Worm (Caenorhabditis elegans) whole organism, young adult: ENCODE data around the gene skr-19.

ENCODE experiments used
- B0261.1 ChIP-seq: sonication (generic microtip); optimal IDR thresholded peaks from 2 replicates; lab custom pipeline; 2016; ENCODE audit warnings: mild to moderate bottlenecking, missing genetic modification characterization, moderate library complexity, missing compliant biosample characterization
- D2030.7 ChIP-seq: fragments of 200-800 bp; sonication (Bioruptor generic); IDR thresholded peaks from 2 replicates; pipeline ENCODE4 v1.3.6; 2022; ENCODE audit warnings: missing genetic modification reagents, missing genetic modification characterization, missing compliant biosample characterization
- F10E7.11 ChIP-seq: sonication (generic microtip); optimal IDR thresholded peaks from 2 replicates; lab custom pipeline; 2017; ENCODE audit warnings: mild to moderate bottlenecking, missing genetic modification characterization, moderate library complexity, missing compliant biosample characterization
- F23B12.7 ChIP-seq: sonication (generic microtip); optimal IDR thresholded peaks from 2 replicates; lab custom pipeline; 2017; ENCODE audit warnings: missing genetic modification characterization, mild to moderate bottlenecking, missing compliant biosample characterization, antibody characterized with exemption, moderate library complexity; ENCODE audit not compliant: insufficient read depth
- F33H1.4 ChIP-seq: fragments of 200-800 bp; sonication (Bioruptor generic); IDR thresholded peaks from 2 replicates; pipeline ENCODE4 v1.3.6; 2022; ENCODE audit warnings: missing genetic modification reagents, missing genetic modification characterization, missing compliant biosample characterization
- F39B2.1 ChIP-seq: fragments of 200-800 bp; sonication (Bioruptor generic); IDR thresholded peaks from 2 replicates; pipeline ENCODE4 v1.3.6; 2022; ENCODE audit warnings: missing genetic modification reagents, missing genetic modification characterization, missing compliant biosample characterization
- F57A8.1 ChIP-seq: fragments of 200-800 bp; sonication (Bioruptor generic); optimal IDR thresholded peaks from 2 replicates; lab custom pipeline; 2018; ENCODE audit warnings: mild to moderate bottlenecking, missing genetic modification characterization, moderate library complexity, missing compliant biosample characterization
- T07F8.4 ChIP-seq: sonication (generic microtip); optimal IDR thresholded peaks from 2 replicates; lab custom pipeline; 2016; ENCODE audit warnings: mild to moderate bottlenecking, missing genetic modification characterization, moderate library complexity, missing compliant biosample characterization
- akir-1 ChIP-seq: fragments of 200-800 bp; sonication (Bioruptor generic); optimal IDR thresholded peaks from 2 replicates; lab custom pipeline; 2018; ENCODE audit warnings: mild to moderate bottlenecking, missing genetic modification characterization, moderate library complexity, missing compliant biosample characterization
- attf-3 ChIP-seq: fragments of 200-800 bp; sonication (Bioruptor generic); conservative IDR thresholded peaks from 2 replicates; pipeline ENCODE4 v1.3.6; 2022; ENCODE audit warnings: missing genetic modification reagents, missing genetic modification characterization, missing compliant biosample characterization
- attf-6 ChIP-seq: fragments of 200-800 bp; sonication (Bioruptor generic); IDR thresholded peaks from 2 replicates; pipeline ENCODE4 v1.3.6; 2022; ENCODE audit warnings: missing genetic modification reagents, missing genetic modification characterization, missing compliant biosample characterization
- cebp-1 ChIP-seq, 2 experiments: fragments of 200-800 bp in 1 of 2; sonication (Bioruptor generic) in 1 of 2; sonication (generic microtip) in 1 of 2; IDR thresholded peaks in 1 of 2; optimal IDR thresholded peaks in 1 of 2; 2 replicates each; pipeline versions ENCODE4 v1.3.6 to Lab custom; 2017 to 2022; ENCODE audit warnings: missing compliant biosample characterization in 2 of 2, missing genetic modification characterization in 2 of 2, mild to moderate bottlenecking in 1 of 2, missing genetic modification reagents in 1 of 2, moderate library complexity in 1 of 2
- ceh-100 ChIP-seq: fragments of 200-800 bp; sonication (Bioruptor generic); IDR thresholded peaks from 2 replicates; pipeline ENCODE4 v1.3.6; 2022; ENCODE audit warnings: missing genetic modification reagents, missing genetic modification characterization, missing compliant biosample characterization
- dox-1 ChIP-seq: fragments of 200-800 bp; sonication (Bioruptor generic); IDR thresholded peaks from 2 replicates; pipeline ENCODE4 v1.3.6; 2022; ENCODE audit warnings: missing genetic modification reagents, missing genetic modification characterization, missing compliant biosample characterization
- efl-1 ChIP-seq: fragments of 150-350 bp; optimal IDR thresholded peaks from 2 replicates; lab custom pipeline; 2014; ENCODE audit warnings: missing biosample characterization, missing genetic modification reagents, missing genetic modification characterization
- egrh-3 ChIP-seq: fragments of 200-800 bp; sonication (Bioruptor generic); IDR thresholded peaks from 2 replicates; pipeline ENCODE4 v1.3.6; 2022; ENCODE audit warnings: missing genetic modification reagents, missing genetic modification characterization, missing compliant biosample characterization
- ekl-4 ChIP-seq: fragments of 200-800 bp; sonication (Bioruptor generic); IDR thresholded peaks from 2 replicates; pipeline ENCODE4 v1.3.6; 2022; ENCODE audit warnings: missing genetic modification reagents, missing genetic modification characterization, missing compliant biosample characterization
- let-526 ChIP-seq: fragments of 200-800 bp; sonication (Bioruptor generic); IDR thresholded peaks from 2 replicates; pipeline ENCODE4 v1.3.6; 2022; ENCODE audit warnings: missing genetic modification reagents, missing genetic modification characterization, missing compliant biosample characterization
- let-607 ChIP-seq, 2 experiments: fragments of 200-800 bp in 1 of 2; sonication (Bioruptor generic) in 1 of 2; sonication (generic microtip) in 1 of 2; optimal IDR thresholded peaks; 2 replicates each; lab custom pipeline; 2016 to 2018; ENCODE audit warnings: mild to moderate bottlenecking in 2 of 2, missing compliant biosample characterization in 2 of 2, missing genetic modification characterization in 2 of 2, moderate library complexity in 2 of 2, missing genotype in 1 of 2
- lin-35 ChIP-seq, 3 experiments: fragments of 150-350 bp in 2 of 3; sonication (generic microtip) in 1 of 3; optimal IDR thresholded peaks; 2 replicates each; lab custom pipeline; 2014 to 2018; ENCODE audit warnings: missing biosample characterization in 3 of 3, missing genetic modification characterization in 3 of 3, missing genetic modification reagents in 3 of 3
- lin-54 ChIP-seq: fragments of 200-800 bp; sonication (Bioruptor generic); optimal IDR thresholded peaks from 2 replicates; lab custom pipeline; 2018; ENCODE audit warnings: mild to moderate bottlenecking, missing genetic modification characterization, missing compliant biosample characterization
- lsl-1 ChIP-seq: fragments of 200-800 bp; sonication (Bioruptor generic); optimal IDR thresholded peaks from 2 replicates; lab custom pipeline; 2018; ENCODE audit warnings: mild to moderate bottlenecking, missing genetic modification characterization, moderate library complexity, missing compliant biosample characterization
- madf-3 ChIP-seq: fragments of 200-800 bp; sonication (Bioruptor generic); IDR thresholded peaks from 2 replicates; pipeline ENCODE4 v1.3.6; 2022; ENCODE audit warnings: missing genetic modification reagents, missing genetic modification characterization, missing compliant biosample characterization
- mcd-1 ChIP-seq: fragments of 200-800 bp; sonication (Bioruptor generic); IDR thresholded peaks from 2 replicates; pipeline ENCODE4 v1.3.6; 2022; ENCODE audit warnings: missing genetic modification reagents, missing genetic modification characterization, missing compliant biosample characterization
- mel-28 ChIP-seq: sonication (generic microtip); optimal IDR thresholded peaks from 2 replicates; lab custom pipeline; 2016; ENCODE audit warnings: borderline replicate concordance, mild to moderate bottlenecking, missing genetic modification characterization, missing compliant biosample characterization
- mes-4 ChIP-seq: sonication (generic microtip); optimal IDR thresholded peaks from 2 replicates; lab custom pipeline; 2016; ENCODE audit warnings: missing genotype, missing genetic modification characterization, missing compliant biosample characterization
- nfya-1 ChIP-seq: sonication (generic microtip); optimal IDR thresholded peaks from 2 replicates; lab custom pipeline; 2017; ENCODE audit warnings: antibody characterized with exemption, missing compliant biosample characterization, missing genetic modification characterization, borderline replicate concordance; ENCODE audit not compliant: insufficient read depth
- nfya-2 ChIP-seq: fragments of 200-800 bp; sonication (Bioruptor generic); IDR thresholded peaks from 2 replicates; pipeline ENCODE4 v1.3.6; 2022; ENCODE audit warnings: missing genetic modification reagents, missing genetic modification characterization, missing compliant biosample characterization
- nhr-120 ChIP-seq: fragments of 200-800 bp; sonication (Bioruptor generic); IDR thresholded peaks from 2 replicates; pipeline ENCODE4 v1.3.6; 2022; ENCODE audit warnings: missing genetic modification characterization, missing compliant biosample characterization
- nhr-80 ChIP-seq: sonication (generic microtip); optimal IDR thresholded peaks from 2 replicates; lab custom pipeline; 2016; ENCODE audit warnings: missing genetic modification characterization, missing compliant biosample characterization
- rcor-1 ChIP-seq: fragments of 200-800 bp; sonication (Bioruptor generic); IDR thresholded peaks from 2 replicates; pipeline ENCODE4 v1.3.6; 2022; ENCODE audit warnings: missing genetic modification reagents, missing genetic modification characterization, missing compliant biosample characterization
- rpc-1 ChIP-seq, 2 experiments: fragments of 150-350 bp in 1 of 2; sonication (generic microtip) in 1 of 2; optimal IDR thresholded peaks; 2 replicates each; lab custom pipeline; 2014 to 2018; ENCODE audit warnings: missing biosample characterization in 1 of 2, missing genetic modification characterization in 1 of 2, missing genetic modification reagents in 1 of 2, missing genotype in 1 of 2
- sdz-38 ChIP-seq: sonication (generic microtip); optimal IDR thresholded peaks from 2 replicates; lab custom pipeline; 2016; ENCODE audit warnings: missing genotype, missing genetic modification characterization, missing compliant biosample characterization
- snpc-1.1 ChIP-seq: sonication (generic microtip); optimal IDR thresholded peaks from 2 replicates; lab custom pipeline; 2017; ENCODE audit warnings: missing genetic modification characterization, mild to moderate bottlenecking, missing compliant biosample characterization, antibody characterized with exemption, moderate library complexity, missing genotype, missing genetic modification reagents; ENCODE audit not compliant: insufficient read depth
- snpc-4 ChIP-seq, 5 experiments: fragments of 150-350 bp in 1 of 5; sonication (generic microtip) in 4 of 5; optimal IDR thresholded peaks; 2 replicates each; lab custom pipeline; 2014 to 2018; ENCODE audit warnings: missing genetic modification characterization in 5 of 5, missing biosample characterization in 3 of 5, antibody characterized with exemption in 2 of 5, mild to moderate bottlenecking in 2 of 5, missing compliant biosample characterization in 2 of 5, missing genotype in 2 of 5, moderate library complexity in 2 of 5, missing genetic modification reagents in 1 of 5
- tbp1 ChIP-seq: fragments of 200-800 bp; sonication (Bioruptor generic); optimal IDR thresholded peaks from 2 replicates; lab custom pipeline; 2018; ENCODE audit warnings: mild to moderate bottlenecking, missing genetic modification characterization, missing compliant biosample characterization
- tbx-9 ChIP-seq: sonication (generic microtip); optimal IDR thresholded peaks from 2 replicates; lab custom pipeline; 2016; ENCODE audit warnings: borderline replicate concordance, missing genetic modification characterization, inconsistent platforms, missing compliant biosample characterization
- tlf-1 ChIP-seq: fragments of 200-800 bp; sonication (Bioruptor generic); optimal IDR thresholded peaks from 2 replicates; lab custom pipeline; 2018; ENCODE audit warnings: mild to moderate bottlenecking, missing genetic modification characterization, missing compliant biosample characterization
- unc-62 ChIP-seq: fragments of 150-350 bp; optimal IDR thresholded peaks from 2 replicates; lab custom pipeline; 2014; ENCODE audit warnings: missing biosample characterization, missing genetic modification reagents, missing genetic modification characterization
- zim-3 ChIP-seq: sonication (generic microtip); optimal IDR thresholded peaks from 2 replicates; lab custom pipeline; 2017; ENCODE audit warnings: mild to moderate bottlenecking, missing genetic modification characterization, moderate library complexity, missing compliant biosample characterization
- ztf-18 ChIP-seq: sonication (generic microtip); optimal IDR thresholded peaks from 2 replicates; lab custom pipeline; 2016; ENCODE audit warnings: missing genotype, mild to moderate bottlenecking, missing genetic modification characterization, missing compliant biosample characterization
- ztf-22 ChIP-seq: fragments of 200-800 bp; sonication (Bioruptor generic); optimal IDR thresholded peaks from 2 replicates; lab custom pipeline; 2018; ENCODE audit warnings: mild to moderate bottlenecking, missing genetic modification characterization, moderate library complexity, missing compliant biosample characterization
- ztf-25 ChIP-seq: fragments of 200-800 bp; sonication (Bioruptor generic); IDR thresholded peaks from 2 replicates; pipeline ENCODE4 v1.3.6; 2022; ENCODE audit warnings: missing genetic modification reagents, missing genetic modification characterization, missing compliant biosample characterization
- ztf-26 ChIP-seq: sonication (generic microtip); optimal IDR thresholded peaks from 2 replicates; lab custom pipeline; 2017; ENCODE audit warnings: missing genetic modification characterization, missing compliant biosample characterization
- ztf-28 ChIP-seq: fragments of 200-800 bp; sonication (Bioruptor generic); IDR thresholded peaks from 2 replicates; pipeline ENCODE4 v1.3.6; 2022; ENCODE audit warnings: missing genetic modification reagents, missing genetic modification characterization, missing compliant biosample characterization
- ztf-6 ChIP-seq: fragments of 200-800 bp; sonication (Bioruptor generic); IDR thresholded peaks from 2 replicates; pipeline ENCODE4 v1.3.6; 2022; ENCODE audit warnings: missing genetic modification reagents, missing genetic modification characterization, missing compliant biosample characterization

The skr-19 gene

DNA sequence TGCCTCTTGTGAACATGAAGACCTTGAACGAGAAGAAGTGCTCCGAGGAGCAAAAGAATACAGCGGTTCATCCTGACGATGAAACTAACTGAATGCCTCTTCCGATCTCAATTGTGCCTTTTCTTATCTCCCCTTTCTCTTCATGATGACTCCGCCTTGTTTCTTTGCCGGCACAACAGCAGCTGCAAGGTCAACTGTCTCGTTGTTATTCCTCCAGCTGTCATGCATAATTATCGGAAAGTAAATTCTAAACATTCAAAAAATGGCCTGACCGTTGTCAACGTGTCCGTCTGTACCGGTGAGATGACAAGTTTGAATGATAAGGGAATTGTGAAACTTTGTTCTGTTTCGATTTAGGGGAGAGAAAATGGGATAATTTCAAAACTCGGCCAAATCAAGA, 3.2 kb downstream of the skr-19 start, which contains the start of gene asp-4:
asp-4 (minus strand) TSS at position 106 of the 400 bp plus-strand sequence.
- TF ChIP-seq ekl-4 (no peak), dox-1 (peak; percentile 51), F39B2.1 (GFP tag; lab: Robert Waterston, UW) (no peak), mes-4 (no peak), attf-3 (no peak), lin-35 (GFP tag; optimal IDR thresholded peaks at IDR 0.05; lab: Kevin White, UChicago) (no peak), madf-3 (GFP tag; lab: Robert Waterston, UW) (no peak), F57A8.1 (GFP tag; lab: Kevin White, UChicago) (no peak), ztf-18 (no peak), lsl-1 (no peak), ztf-6 (GFP tag; lab: Robert Waterston, UW) (no peak), tlf-1 (GFP tag; lab: Kevin White, UChicago) (no peak), F33H1.4 (GFP tag; lab: Robert Waterston, UW) (no peak), B0261.1 (tag; lab: Kevin White, UChicago) (no peak), tbp1 (GFP tag; lab: Kevin White, UChicago) (peak; percentile 3), F10E7.11 (no peak), sdz-38 (tag; lab: Kevin White, UChicago) (no peak), snpc-4 (GFP tag; optimal IDR thresholded peaks at IDR 0.05; lab: Kevin White, UChicago) (no peak), snpc-4 (tag; optimal IDR thresholded peaks at IDR 0.05; lab: Kevin White, UChicago) (no peak), nhr-80 (peak; percentile 85), lin-54 (GFP tag; lab: Kevin White, UChicago) (no peak), mel-28 (no peak), unc-62 (GFP tag; lab: Kevin White, UChicago) (peak; percentile 84), nfya-1 (tag; lab: Kevin White, UChicago) (no peak), ceh-100 (GFP tag; lab: Robert Waterston, UW) (no peak), akir-1 (GFP tag; lab: Kevin White, UChicago) (no peak), rpc-1 (optimal IDR thresholded peaks at IDR 0.05; lab: Kevin White, UChicago) (no peak), rpc-1 (tag; optimal IDR thresholded peaks at IDR 0.05; lab: Kevin White, UChicago) (no peak), zim-3 (tag; lab: Kevin White, UChicago) (no peak), D2030.7 (no peak), let-607 (tag; optimal IDR thresholded peaks at IDR 0.05; lab: Kevin White, UChicago) (peak in 1 of 2 experiments; percentile 33), rcor-1 (GFP tag; lab: Robert Waterston, UW) (no peak), cebp-1 (GFP tag; IDR thresholded peaks at IDR 0.05; lab: Robert Waterston, UW) (no peak; the same call in 1 of the 2 replicates), cebp-1 (tag; optimal IDR thresholded peaks at IDR 0.05; lab: Kevin White, UChicago) (peak; percentile 36), ztf-26 (tag; lab: Kevin White, UChicago) (no peak), F23B12.7 (tag; lab: Kevin White, UChicago) (no peak), mcd-1 (no peak), attf-6 (no peak), tbx-9 (tag; lab: Kevin White, UChicago) (no peak), ztf-22 (GFP tag; lab: Kevin White, UChicago) (peak; percentile 13), efl-1 (GFP tag; lab: Kevin White, UChicago) (no peak), snpc-1.1 (tag; lab: Kevin White, UChicago) (no peak), nfya-2 (GFP tag; lab: Robert Waterston, UW) (no peak), nhr-120 (GFP tag; lab: Robert Waterston, UW) (no peak), let-526 (GFP tag; lab: Robert Waterston, UW) (no peak), ztf-28 (no peak), egrh-3 (GFP tag; lab: Robert Waterston, UW) (no peak), ztf-25 (GFP tag; lab: Robert Waterston, UW) (no peak), T07F8.4 (tag; lab: Kevin White, UChicago) (no peak)
- TF ChIP-seq, all 124 proteins: peak for 7
